Worm (Caenorhabditis elegans): ENCODE data around the gene spp-29.

- no peak for TF ChIP-seq him-1 (tag; optimal IDR thresholded peaks at IDR 0.05)
- TF ChIP-seq W03F9.2 (tag; optimal IDR thresholded peaks at IDR 0.05), result no peak
These were observed 32.3 kb downstream of the spp-29 start for ce11 chrV:17664367-17664766.
